Worm (Caenorhabditis elegans) whole organism, L4 larva: ENCODE measurements around the gene rnp-9.

ENCODE experiments used
- F10B5.3 ChIP-seq: sonication (generic microtip); optimal IDR thresholded peaks from 2 replicates; lab custom pipeline; 2016; ENCODE audit warnings: mild to moderate bottlenecking, missing genetic modification characterization, missing compliant biosample characterization
- F37D6.2 ChIP-seq: sonication (generic microtip); optimal IDR thresholded peaks from 2 replicates; lab custom pipeline; 2016; ENCODE audit warnings: mild to moderate bottlenecking, missing genetic modification characterization, missing compliant biosample characterization
- F49E8.2 ChIP-seq: sonication (generic microtip); optimal IDR thresholded peaks from 2 replicates; lab custom pipeline; 2016; ENCODE audit warnings: missing compliant biosample characterization, mild to moderate bottlenecking, missing genetic modification characterization, borderline replicate concordance
- Y5F2A.4 ChIP-seq: fragments of 200-800 bp; sonication (Bioruptor generic); optimal IDR thresholded peaks from 2 replicates; lab custom pipeline; 2018; ENCODE audit warnings: mild to moderate bottlenecking, missing genetic modification characterization, missing compliant biosample characterization
- Y75B8A.6 ChIP-seq: fragments of 200-800 bp; sonication (Bioruptor generic); IDR thresholded peaks from 2 replicates; pipeline ENCODE4 v1.3.6; 2022; ENCODE audit warnings: missing genetic modification reagents, missing genetic modification characterization, missing compliant biosample characterization
- aha-1 ChIP-seq: fragments of 150-350 bp; peaks from one replicate; lab custom pipeline; 2014; ENCODE audit warnings: missing biosample characterization, missing genetic modification characterization
- cey-2 ChIP-seq: sonication (generic microtip); optimal IDR thresholded peaks from 3 replicates; lab custom pipeline; 2017; ENCODE audit warnings: missing genetic modification characterization, mild to moderate bottlenecking, missing compliant biosample characterization, antibody characterized with exemption, borderline replicate concordance; ENCODE audit not compliant: insufficient read depth
- daf-16 ChIP-seq, 3 experiments: sonication (generic microtip); optimal IDR thresholded peaks; 2 replicates each; lab custom pipeline; 2016 to 2017; ENCODE audit warnings: missing genetic modification characterization in 3 of 3, missing genetic modification reagents in 3 of 3, mild to moderate bottlenecking in 2 of 3, missing compliant biosample characterization in 2 of 3, missing biosample characterization in 1 of 3, moderate library complexity in 1 of 3
- daf-8 ChIP-seq: fragments of 200-800 bp; sonication (Bioruptor generic); IDR thresholded peaks from 2 replicates; pipeline ENCODE4 v1.3.6; 2022; ENCODE audit warnings: missing genetic modification characterization, missing compliant biosample characterization
- dmd-8 ChIP-seq: fragments of 200-800 bp; sonication (Bioruptor generic); IDR thresholded peaks from 2 replicates; pipeline ENCODE4 v1.3.6; 2022; ENCODE audit warnings: missing genetic modification characterization, missing compliant biosample characterization
- dve-1 ChIP-seq: sonication (generic microtip); optimal IDR thresholded peaks from 2 replicates; lab custom pipeline; 2017; ENCODE audit warnings: antibody characterized with exemption, mild to moderate bottlenecking, missing genetic modification characterization, missing compliant biosample characterization; ENCODE audit not compliant: insufficient read depth
- egl-43 ChIP-seq: fragments of 200-800 bp; sonication (Bioruptor generic); IDR thresholded peaks from 2 replicates; pipeline ENCODE4 v1.3.6; 2022; ENCODE audit warnings: missing genetic modification reagents, missing genetic modification characterization, missing compliant biosample characterization
- gei-8 ChIP-seq: fragments of 200-800 bp; sonication (Bioruptor generic); optimal IDR thresholded peaks from 2 replicates; lab custom pipeline; 2018; ENCODE audit warnings: mild to moderate bottlenecking, missing genetic modification characterization, missing compliant biosample characterization
- hlh-11 ChIP-seq: fragments of 200-800 bp; sonication (Bioruptor generic); optimal IDR thresholded peaks from 2 replicates; lab custom pipeline; 2018; ENCODE audit warnings: mild to moderate bottlenecking, missing genetic modification characterization, missing compliant biosample characterization
- jun-1 ChIP-seq: fragments of 150-350 bp; optimal IDR thresholded peaks from 2 replicates; lab custom pipeline; 2014; ENCODE audit warnings: missing biosample characterization, missing genetic modification reagents, missing genetic modification characterization
- lin-1 ChIP-seq: fragments of 200-800 bp; sonication (Bioruptor generic); IDR thresholded peaks from 2 replicates; pipeline ENCODE4 v1.3.6; 2022; ENCODE audit warnings: missing genetic modification reagents, missing genetic modification characterization, missing compliant biosample characterization
- lsy-2 ChIP-seq, 2 experiments: fragments of 150-350 bp in 1 of 2; sonication (generic microtip) in 1 of 2; optimal IDR thresholded peaks; 2 replicates each; lab custom pipeline; 2014 to 2017; ENCODE audit warnings: missing biosample characterization in 2 of 2, missing genetic modification characterization in 2 of 2
- madf-9 ChIP-seq: fragments of 200-800 bp; sonication (Bioruptor generic); conservative IDR thresholded peaks from 2 replicates; pipeline ENCODE4 v1.3.6; 2022; ENCODE audit warnings: missing genetic modification reagents, missing genetic modification characterization, missing compliant biosample characterization
- mxl-3 ChIP-seq: fragments of 200-800 bp; sonication (Bioruptor generic); optimal IDR thresholded peaks from 2 replicates; lab custom pipeline; 2018; ENCODE audit warnings: mild to moderate bottlenecking, missing genetic modification characterization, missing compliant biosample characterization
- nhr-10 ChIP-seq: fragments of 150-350 bp; optimal IDR thresholded peaks from 2 replicates; lab custom pipeline; 2014; ENCODE audit warnings: missing biosample characterization, missing genetic modification characterization
- nhr-102 ChIP-seq: sonication (generic microtip); optimal IDR thresholded peaks from 2 replicates; lab custom pipeline; 2016; ENCODE audit warnings: mild to moderate bottlenecking, missing genetic modification characterization, moderate library complexity, missing compliant biosample characterization
- nhr-25 ChIP-seq: sonication (generic microtip); optimal IDR thresholded peaks from 2 replicates; lab custom pipeline; 2017; ENCODE audit warnings: missing genetic modification characterization, mild to moderate bottlenecking, missing compliant biosample characterization, antibody characterized with exemption, moderate library complexity, borderline replicate concordance; ENCODE audit not compliant: insufficient read depth
- nhr-48 ChIP-seq: sonication (generic microtip); optimal IDR thresholded peaks from 2 replicates; lab custom pipeline; 2016; ENCODE audit warnings: mild to moderate bottlenecking, missing genetic modification characterization, missing compliant biosample characterization
- php-3 ChIP-seq: fragments of 200-800 bp; sonication (Bioruptor generic); IDR thresholded peaks from 2 replicates; pipeline ENCODE4 v1.3.6; 2022; ENCODE audit warnings: missing genetic modification reagents, missing genetic modification characterization, missing compliant biosample characterization
- pqm-1 ChIP-seq: sonication (generic microtip); optimal IDR thresholded peaks from 2 replicates; lab custom pipeline; 2017; ENCODE audit warnings: missing biosample characterization, missing genetic modification characterization
- sdz-12 ChIP-seq: fragments of 200-800 bp; sonication (Bioruptor generic); optimal IDR thresholded peaks from 2 replicates; lab custom pipeline; 2018; ENCODE audit warnings: mild to moderate bottlenecking, missing genetic modification characterization, missing compliant biosample characterization
- vab-7 ChIP-seq: fragments of 200-800 bp; sonication (Bioruptor generic); IDR thresholded peaks from 2 replicates; pipeline ENCODE4 v1.3.6; 2022; ENCODE audit warnings: missing genetic modification reagents, missing genetic modification characterization, missing compliant biosample characterization
- zip-2 ChIP-seq: fragments of 150-350 bp; optimal IDR thresholded peaks from 2 replicates; lab custom pipeline; 2014; ENCODE audit warnings: missing biosample characterization, missing genetic modification characterization
- ztf-7 ChIP-seq: fragments of 150-350 bp; optimal IDR thresholded peaks from 2 replicates; lab custom pipeline; 2014; ENCODE audit warnings: missing biosample characterization, missing genetic modification characterization

The rnp-9 gene

DNA sequence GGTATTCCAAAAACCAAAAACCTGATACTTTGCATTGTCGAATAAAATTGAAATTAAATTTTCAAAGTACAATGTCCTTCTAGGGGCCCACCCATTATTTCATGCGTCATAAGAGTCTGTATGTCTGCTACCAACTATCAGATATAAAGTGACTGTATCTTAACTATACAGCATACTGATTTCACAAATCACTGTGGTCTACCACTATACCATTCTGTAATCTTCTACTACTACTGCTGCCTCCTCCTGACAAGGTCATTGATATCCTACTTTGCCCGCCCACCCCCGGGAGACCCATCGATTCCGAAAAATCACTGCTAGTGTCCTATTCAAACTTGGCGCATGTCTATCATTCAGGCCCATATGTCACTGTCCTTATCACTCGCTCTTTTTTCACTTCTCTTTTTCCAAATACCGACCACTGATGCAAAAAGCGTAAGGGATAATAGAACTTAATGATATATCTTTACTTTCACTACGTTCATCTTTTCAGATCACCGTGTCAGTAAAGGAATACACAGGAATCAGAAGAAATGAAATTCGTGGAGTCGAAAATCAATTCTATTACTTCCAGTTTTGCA lies 5.0 kb downstream of the rnp-9 start, which contains the start of gene C07A4.2:
C07A4.2 (plus strand) TSS at position 195 of the 581 bp plus-strand sequence.
- TF ChIP-seq lin-1 (no peak), madf-9 (GFP tag; lab: Robert Waterston, UW) (no peak), vab-7 (no peak), aha-1 (peak; percentile 76), nhr-10 (no peak), dmd-8 (no peak), dve-1 (tag; lab: Kevin White, UChicago) (no peak), nhr-102 (tag; lab: Kevin White, UChicago) (no peak), mxl-3 (peak; percentile 40)
- TF ChIP-seq, all 104 proteins: peak for 2

DNA sequence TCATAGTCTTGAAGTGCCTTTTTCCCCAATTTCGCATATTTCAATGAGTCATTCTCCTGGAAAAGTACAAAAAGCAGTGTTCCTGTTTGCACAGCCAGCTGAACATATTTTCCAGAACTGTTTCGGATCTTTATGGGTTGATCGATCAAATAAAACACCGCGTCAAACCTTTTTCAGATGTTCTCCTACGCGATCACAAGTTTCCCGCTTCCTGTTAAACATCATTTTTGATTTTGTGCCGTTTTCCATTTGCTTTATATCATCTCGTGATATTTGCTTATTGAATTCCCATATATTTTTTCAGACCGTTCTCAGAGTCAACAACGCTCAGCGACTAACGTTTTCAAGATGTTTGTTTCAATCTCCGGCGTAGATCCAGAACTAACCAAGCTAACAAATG lies 7.6 kb downstream of the rnp-9 start, which contains the start of gene C07A4.3:
C07A4.3 (plus strand) TSS at position 301 of the 400 bp plus-strand sequence.
- TF ChIP-seq dve-1 (tag; lab: Kevin White, UChicago): no peak
- no peak for TF ChIP-seq gei-8 (GFP tag; lab: Kevin White, UChicago)
- no peak for TF ChIP-seq vab-7
- TF ChIP-seq zip-2: no peak
- no peak for TF ChIP-seq sdz-12 (GFP tag; lab: Kevin White, UChicago)
- no peak for TF ChIP-seq F49E8.2 (tag; lab: Kevin White, UChicago)
- TF ChIP-seq nhr-25 (tag; lab: Kevin White, UChicago): no peak
- no peak for TF ChIP-seq F37D6.2
- TF ChIP-seq ztf-7 (tag; lab: Kevin White, UChicago): no peak
- no peak for TF ChIP-seq nhr-48 (tag; lab: Kevin White, UChicago)

DNA sequence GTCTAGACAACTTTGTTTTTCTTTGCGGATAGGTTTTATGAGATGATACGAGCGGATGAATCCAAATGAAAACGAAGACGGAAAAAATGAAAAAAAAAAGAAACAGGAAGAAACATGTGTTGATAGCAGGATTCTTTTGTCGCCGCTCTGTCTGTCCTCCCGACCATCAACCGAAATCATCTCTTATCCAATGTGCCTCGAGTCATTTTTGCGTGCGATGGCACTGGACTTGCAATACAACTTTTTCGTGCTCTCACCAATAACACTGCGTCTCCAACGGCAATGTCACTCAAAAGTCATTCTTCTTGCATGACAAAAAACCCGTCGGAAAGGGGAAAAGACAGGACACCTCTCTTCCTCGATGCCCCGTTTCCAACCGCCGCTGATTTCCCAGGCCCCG lies 9.2 kb downstream of the rnp-9 start, which contains the start of gene ncs-4:
ncs-4 (plus strand) TSS at position 227 of the 400 bp plus-strand sequence.
- TF ChIP-seq hlh-11 (peak; percentile 37), F10B5.3 (tag; lab: Kevin White, UChicago) (no peak), Y75B8A.6 (GFP tag; lab: Robert Waterston, UW) (no peak), daf-16 (GFP tag; optimal IDR thresholded peaks at IDR 0.05; lab: Kevin White, UChicago) (peak in 1 of 2 experiments; percentile 65), daf-16 (tag; optimal IDR thresholded peaks at IDR 0.05; lab: Kevin White, UChicago) (no peak), lsy-2 (tag; optimal IDR thresholded peaks at IDR 0.05; lab: Kevin White, UChicago) (no peak)

DNA sequence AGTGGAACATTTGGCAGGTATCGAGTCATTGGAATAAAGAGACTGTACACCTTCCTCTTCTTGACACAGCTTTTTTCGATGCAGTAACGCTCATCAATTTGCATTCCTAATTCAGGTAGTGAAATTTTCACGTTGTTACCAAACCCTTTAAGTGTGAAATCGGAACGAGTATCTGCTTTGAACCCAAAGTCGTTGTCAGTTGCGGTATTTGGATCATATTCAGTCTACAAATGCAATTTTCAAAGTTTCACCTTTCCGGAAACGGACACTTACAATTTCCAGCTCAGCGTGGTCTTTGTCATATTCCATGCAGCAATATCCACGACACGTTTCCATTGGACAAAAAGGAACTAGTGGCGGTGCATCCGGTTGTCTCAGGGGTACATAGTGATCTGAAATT lies 15.5 kb downstream of the rnp-9 start:
- TF ChIP-seq aha-1: peak; percentile 93
- no peak for TF ChIP-seq jun-1 (tag; lab: Kevin White, UChicago)

DNA sequence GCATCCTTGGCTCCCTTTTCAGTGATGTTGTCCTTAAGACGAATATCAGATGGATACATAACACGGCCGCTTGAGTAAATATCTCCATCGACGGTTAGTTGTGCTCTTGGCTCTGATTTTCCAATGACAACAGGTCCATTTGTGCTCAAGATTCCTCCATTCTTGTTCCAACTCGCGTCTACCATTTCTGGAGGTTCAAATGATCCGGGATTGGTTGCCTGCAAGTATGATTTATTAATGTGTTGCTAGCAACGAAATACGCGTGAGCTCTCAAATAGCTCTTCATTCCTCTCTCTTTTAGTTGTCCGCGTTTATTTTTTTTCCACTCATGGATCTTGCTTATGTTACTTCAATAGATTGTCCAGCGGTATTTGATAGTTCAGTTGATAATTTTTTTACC lies 16.6 kb downstream of the rnp-9 start, which contains the start of gene arrd-28:
arrd-28 (plus strand) TSS at position 301 of the 400 bp plus-strand sequence.
- TF ChIP-seq php-3 (0 out of 2 replicates have a peak, but pooled peaks have one; percentile 24), cey-2 (tag; lab: Kevin White, UChicago) (no peak), pqm-1 (no peak), Y5F2A.4 (no peak), egl-43 (GFP tag; lab: Robert Waterston, UW) (no peak), daf-8 (no peak)

DNA sequence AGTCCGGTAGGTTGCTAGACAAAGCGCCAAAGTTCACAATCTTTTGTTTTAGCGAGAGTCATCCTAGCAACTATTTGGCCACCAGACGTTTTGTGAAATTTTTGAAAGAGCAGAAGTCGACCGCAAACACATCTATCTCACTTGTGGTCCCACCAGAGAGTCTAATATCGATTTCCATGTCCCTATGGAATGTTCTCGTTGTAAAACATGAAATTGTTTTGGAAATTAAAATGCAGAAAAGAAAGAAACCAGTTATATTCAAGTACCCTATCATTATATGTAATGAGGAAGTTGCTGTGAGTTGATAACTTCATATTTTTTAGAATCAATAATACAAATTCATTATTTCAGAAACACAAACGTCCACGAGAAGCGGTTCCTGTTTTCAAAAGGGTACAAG lies 17.6 kb downstream of the rnp-9 start:
- TF ChIP-seq sdz-12 (GFP tag; lab: Kevin White, UChicago) (no peak), aha-1 (peak; percentile 90), nhr-10 (no peak)
- TF ChIP-seq, all 104 proteins: peak for 1
